Worm (Caenorhabditis elegans): Measurements from ENCODE around the gene nep-20.

Gene nep-20

ce11 chrII:3368097-3368496 lies 27.3 kb downstream of the nep-20 start, which contains the start of gene Y49F6C.7:
Y49F6C.7 (minus strand) TSS chrII:3368197.
- TF ChIP-seq unc-62 (GFP tag; optimal IDR thresholded peaks at IDR 0.05) (no peak), egl-5 (tag; optimal IDR thresholded peaks at IDR 0.05) (no peak), aly-2 (tag; optimal IDR thresholded peaks at IDR 0.05) (no peak), ceh-82 (tag; optimal IDR thresholded peaks at IDR 0.05) (no peak), hmg-11 (tag; optimal IDR thresholded peaks at IDR 0.05) (no peak), daf-12 (tag; optimal IDR thresholded peaks at IDR 0.05) (no peak), tbx-2 (tag; optimal IDR thresholded peaks at IDR 0.05) (no peak), eor-1 (tag; optimal IDR thresholded peaks at IDR 0.05) (no peak), nhr-25 (tag; optimal IDR thresholded peaks at IDR 0.05) (no peak), nhr-76 (tag; optimal IDR thresholded peaks at IDR 0.05) (no peak), zag-1 (tag; optimal IDR thresholded peaks at IDR 0.05) (no peak), elt-1 (tag; optimal IDR thresholded peaks at IDR 0.05) (no peak), nhr-11 (tag; optimal IDR thresholded peaks at IDR 0.05) (no peak), ceh-28 (tag; optimal IDR thresholded peaks at IDR 0.05) (no peak), jun-1 (tag; optimal IDR thresholded peaks at IDR 0.05) (no peak), ama-1 (optimal IDR thresholded peaks at IDR 0.05) (no peak), fkh-10 (GFP tag; optimal IDR thresholded peaks at IDR 0.05) (no peak), mml-1 (tag; optimal IDR thresholded peaks at IDR 0.05) (no peak)

- no peak for TF ChIP-seq lin-15B (tag; optimal IDR thresholded peaks at IDR 0.05)
- no peak for TF ChIP-seq elt-2 (tag; optimal IDR thresholded peaks at IDR 0.05)
- TF ChIP-seq nhr-76 (tag; optimal IDR thresholded peaks at IDR 0.05): no peak
- TF ChIP-seq elt-3 (tag; optimal IDR thresholded peaks at IDR 0.05): no peak
- no peak for TF ChIP-seq pha-4 (tag; optimal IDR thresholded peaks at IDR 0.05)
- TF ChIP-seq egl-27 (tag; optimal IDR thresholded peaks at IDR 0.05): no peak
- TF ChIP-seq daf-12 (tag; optimal IDR thresholded peaks at IDR 0.05): no peak
- no peak for TF ChIP-seq snpc-4 (tag; optimal IDR thresholded peaks at IDR 0.05)
- TF ChIP-seq unc-39 (tag; optimal IDR thresholded peaks at IDR 0.05): no peak
- no peak for TF ChIP-seq nhr-237 (tag; optimal IDR thresholded peaks at IDR 0.05)
- TF ChIP-seq tbx-2 (tag; optimal IDR thresholded peaks at IDR 0.05): no peak
Observed at ce11 chrII:3367100-3367499, 28.3 kb downstream of the nep-20 start, which contains the start of gene Y49F6C.6. Y49F6C.6 (minus strand) TSS chrII:3367200.

DNA sequence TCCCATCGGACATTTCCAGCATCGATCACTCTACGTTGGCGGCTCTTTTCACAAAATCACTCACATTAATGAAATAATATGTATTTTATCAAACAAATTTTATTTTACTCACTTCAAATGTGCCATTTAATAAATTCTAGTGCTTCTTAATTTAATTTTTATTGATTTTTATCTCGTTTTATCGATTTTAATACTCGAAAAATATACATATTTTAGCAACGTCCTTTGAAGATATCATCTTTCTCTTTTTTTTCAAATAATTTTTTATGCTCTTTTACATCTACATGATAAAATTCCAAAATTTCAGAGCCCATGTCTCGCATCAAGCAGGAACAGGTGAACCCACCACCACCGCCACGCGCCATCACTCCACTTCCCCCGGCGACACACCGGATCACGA lies 36.5 kb downstream of the nep-20 start, which contains the start of the genes lido-14 and bath-27:
Gene lido-14, plus strand, starts transcription at position 301 of the 400 bp plus-strand sequence.
Gene bath-27, plus strand, starts transcription at position 306 of the 400 bp plus-strand sequence.
- no peak for TF ChIP-seq pha-4 (tag; optimal IDR thresholded peaks at IDR 0.05)
- TF ChIP-seq nhr-11 (tag; optimal IDR thresholded peaks at IDR 0.05): no peak
- TF ChIP-seq lin-39 (tag; optimal IDR thresholded peaks at IDR 0.05): no peak
- TF ChIP-seq pqm-1 (tag; optimal IDR thresholded peaks at IDR 0.05): no peak
- TF ChIP-seq ama-1 (optimal IDR thresholded peaks at IDR 0.05): no peak
- TF ChIP-seq fkh-10 (GFP tag; optimal IDR thresholded peaks at IDR 0.05): no peak
- no peak for TF ChIP-seq nhr-25 (tag; optimal IDR thresholded peaks at IDR 0.05)
- no peak for TF ChIP-seq snpc-4 (tag; optimal IDR thresholded peaks at IDR 0.05)
- TF ChIP-seq hmg-11 (tag; optimal IDR thresholded peaks at IDR 0.05): no peak

ce11 chrII:3349820-3350291 lies 45.5 kb downstream of the nep-20 start, which contains the start of gene F14D2.8:
F14D2.8 (minus strand) TSS chrII:3349870.
- TF ChIP-seq mdl-1 (tag; optimal IDR thresholded peaks at IDR 0.05) (no peak), fkh-2 (tag; optimal IDR thresholded peaks at IDR 0.05) (no peak), unc-39 (tag; optimal IDR thresholded peaks at IDR 0.05) (no peak), mml-1 (tag; optimal IDR thresholded peaks at IDR 0.05) (no peak), pqm-1 (tag; optimal IDR thresholded peaks at IDR 0.05) (no peak), elt-1 (tag; optimal IDR thresholded peaks at IDR 0.05) (no peak), nhr-67 (tag; optimal IDR thresholded peaks at IDR 0.05) (no peak), ceh-9 (tag; optimal IDR thresholded peaks at IDR 0.05) (no peak), nhr-12 (tag; optimal IDR thresholded peaks at IDR 0.05) (no peak), skn-1 (tag; optimal IDR thresholded peaks at IDR 0.05) (no peak), jun-1 (tag; optimal IDR thresholded peaks at IDR 0.05) (no peak), tbx-2 (tag; optimal IDR thresholded peaks at IDR 0.05) (no peak), aly-2 (tag; optimal IDR thresholded peaks at IDR 0.05) (no peak), nhr-25 (tag; optimal IDR thresholded peaks at IDR 0.05) (no peak), nhr-23 (tag; optimal IDR thresholded peaks at IDR 0.05) (no peak)
